Worm (Caenorhabditis elegans) whole organism, L1 larva: ENCODE measurements around the gene syx-2.

ENCODE experiments used
- ama-1 ChIP-seq: fragments of 150-350 bp; optimal IDR thresholded peaks from 2 replicates; lab custom pipeline; 2014
- blmp-1 ChIP-seq: fragments of 150-350 bp; optimal IDR thresholded peaks from 2 replicates; lab custom pipeline; 2014; ENCODE audit warnings: missing biosample characterization, missing genetic modification characterization
- dpl-1 ChIP-seq, 3 experiments: fragments of 150-350 bp in 2 of 3; sonication (generic microtip) in 1 of 3; optimal IDR thresholded peaks; 2 replicates each; lab custom pipeline; 2014 to 2017; ENCODE audit warnings: missing biosample characterization in 3 of 3, missing genetic modification characterization in 3 of 3, missing genetic modification reagents in 3 of 3
- egl-27 ChIP-seq, 2 experiments: fragments of 150-350 bp in 1 of 2; sonication (generic microtip); optimal IDR thresholded peaks; 3 replicates each; lab custom pipeline; 2017 to 2018; ENCODE audit warnings: missing biosample characterization in 2 of 2, missing genetic modification characterization in 2 of 2, missing genetic modification reagents in 2 of 2
- lin-13 ChIP-seq: fragments of 150-350 bp; optimal IDR thresholded peaks from 2 replicates; lab custom pipeline; 2014; ENCODE audit warnings: missing biosample characterization, missing genetic modification reagents, missing genetic modification characterization
- lsy-2 ChIP-seq, 2 experiments: fragments of 150-350 bp; optimal IDR thresholded peaks; 2 replicates each; lab custom pipeline; 2014; ENCODE audit warnings: missing biosample characterization in 2 of 2, missing genetic modification characterization in 2 of 2
- mdl-1 ChIP-seq, 2 experiments: fragments of 150-350 bp; optimal IDR thresholded peaks; 2 replicates each; lab custom pipeline; 2014 to 2017; ENCODE audit warnings: missing biosample characterization in 2 of 2, missing genetic modification characterization in 2 of 2, inconsistent platforms in 1 of 2
- nhr-11 ChIP-seq: fragments of 150-350 bp; optimal IDR thresholded peaks from 2 replicates; lab custom pipeline; 2014; ENCODE audit warnings: missing biosample characterization, missing genetic modification characterization
- nhr-76 ChIP-seq: sonication (generic microtip); optimal IDR thresholded peaks from 2 replicates; lab custom pipeline; 2017; ENCODE audit warnings: missing biosample characterization, missing genetic modification characterization
- nhr-77 ChIP-seq: fragments of 150-350 bp; optimal IDR thresholded peaks from 2 replicates; lab custom pipeline; 2014; ENCODE audit warnings: missing biosample characterization, missing genetic modification characterization
- skn-1 ChIP-seq: fragments of 150-350 bp; optimal IDR thresholded peaks from 2 replicates; lab custom pipeline; 2014; ENCODE audit warnings: missing biosample characterization, missing genetic modification characterization
- tbx-2 ChIP-seq: sonication (generic microtip); optimal IDR thresholded peaks from 2 replicates; lab custom pipeline; 2016; ENCODE audit warnings: missing genetic modification characterization, missing compliant biosample characterization

DNA sequence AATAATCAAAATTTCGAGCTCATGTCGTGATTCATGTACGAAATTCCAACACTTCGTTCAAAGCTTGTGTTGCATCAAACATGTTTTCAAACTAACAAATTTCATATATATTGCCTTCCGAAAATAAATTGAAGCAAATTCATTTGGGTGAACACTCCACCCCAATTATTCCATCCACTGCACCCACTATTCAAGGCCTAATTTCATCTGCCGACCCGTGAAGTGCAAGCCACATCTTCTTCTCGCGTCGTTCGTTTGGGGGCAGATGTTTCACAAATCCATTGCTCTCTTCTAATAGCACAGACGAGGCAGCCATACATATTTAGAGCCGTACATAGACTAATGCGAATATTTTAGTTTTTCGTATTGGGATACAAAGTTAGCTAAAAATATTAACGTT is 15.8 kb upstream of the syx-2 start:
- TF ChIP-seq egl-27 (tag; optimal IDR thresholded peaks at IDR 0.05; lab: Kevin White, UChicago) (no peak), blmp-1 (tag; lab: Kevin White, UChicago) (no peak), mdl-1 (tag; optimal IDR thresholded peaks at IDR 0.05; lab: Kevin White, UChicago) (no peak), ama-1 (no peak), nhr-11 (no peak), lin-13 (GFP tag; lab: Kevin White, UChicago) (no peak), nhr-77 (tag; lab: Kevin White, UChicago) (no peak), nhr-76 (tag; lab: Kevin White, UChicago) (no peak), dpl-1 (GFP tag; optimal IDR thresholded peaks at IDR 0.05; lab: Kevin White, UChicago) (no peak), tbx-2 (no peak), lsy-2 (tag; optimal IDR thresholded peaks at IDR 0.05; lab: Kevin White, UChicago) (no peak), skn-1 (tag; lab: Kevin White, UChicago) (no peak)
